Fruit fly (Drosophila melanogaster) whole organism, pupa: ENCODE measurements around the gene CG5958.

Experiments
- CG13204 ChIP-seq: fragments of 200-800 bp; sonication (Bioruptor generic); optimal IDR thresholded peaks from 2 replicates; lab custom pipeline; 2018; ENCODE audit warnings: missing biosample characterization, mild to moderate bottlenecking, missing genetic modification characterization, moderate library complexity
- CG4496 ChIP-seq: fragments of 200-800 bp; sonication (Bioruptor generic); IDR thresholded peaks from 3 replicates; pipeline ENCODE4 v1.3.6; 2022; ENCODE audit warnings: missing biosample characterization, missing genetic modification characterization
- CG8301 ChIP-seq: fragments of 200-800 bp; sonication (Bioruptor generic); optimal IDR thresholded peaks from 2 replicates; lab custom pipeline; 2018; ENCODE audit warnings: missing biosample characterization, mild to moderate bottlenecking, missing genetic modification characterization

- no peak for TF ChIP-seq CG4496
- no peak for TF ChIP-seq CG13204
- no peak for TF ChIP-seq CG8301
Measured at dm6 chr2L:7407638-7408037, 25.7 kb downstream of the CG5958 start.
